Worm (Caenorhabditis elegans) whole organism, L3 larva: ENCODE results near the gene C14C6.6.

Source experiments
- R02D3.7 ChIP-seq: fragments of 150-350 bp; optimal IDR thresholded peaks from 2 replicates; lab custom pipeline; 2014; ENCODE audit warnings: missing biosample characterization, missing genetic modification characterization
- ZK546.5 ChIP-seq: sonication (generic microtip); optimal IDR thresholded peaks from 2 replicates; lab custom pipeline; 2017; ENCODE audit warnings: missing biosample characterization, missing genetic modification characterization
- aly-2 ChIP-seq: fragments of 150-350 bp; optimal IDR thresholded peaks from 2 replicates; lab custom pipeline; 2014; ENCODE audit warnings: missing biosample characterization, missing genetic modification characterization
- ama-1 ChIP-seq: fragments of 150-350 bp; optimal IDR thresholded peaks from 2 replicates; lab custom pipeline; 2018
- ceh-16 ChIP-seq: sonication (generic microtip); optimal IDR thresholded peaks from 2 replicates; lab custom pipeline; 2017; ENCODE audit warnings: missing biosample characterization, missing genetic modification characterization
- ceh-28 ChIP-seq: fragments of 150-350 bp; optimal IDR thresholded peaks from 2 replicates; lab custom pipeline; 2014; ENCODE audit warnings: missing biosample characterization, missing genetic modification reagents, missing genetic modification characterization
- ceh-9 ChIP-seq: sonication (generic microtip); optimal IDR thresholded peaks from 2 replicates; lab custom pipeline; 2018; ENCODE audit warnings: missing biosample characterization, missing genetic modification characterization
- egl-27 ChIP-seq: sonication (generic microtip); optimal IDR thresholded peaks from 4 replicates; lab custom pipeline; 2017; ENCODE audit warnings: missing biosample characterization, missing genetic modification reagents, missing genetic modification characterization
- egl-5 ChIP-seq: fragments of 150-350 bp; optimal IDR thresholded peaks from 2 replicates; lab custom pipeline; 2017; ENCODE audit warnings: missing biosample characterization, missing genetic modification reagents, missing genetic modification characterization, inconsistent platforms
- elt-1 ChIP-seq: fragments of 150-350 bp; optimal IDR thresholded peaks from 2 replicates; lab custom pipeline; 2014; ENCODE audit warnings: missing biosample characterization, missing genetic modification characterization
- elt-2 ChIP-seq: sonication (generic microtip); optimal IDR thresholded peaks from 2 replicates; lab custom pipeline; 2016; ENCODE audit warnings: missing genetic modification reagents, mild to moderate bottlenecking, missing genetic modification characterization, missing compliant biosample characterization
- fkh-10 ChIP-seq: sonication (generic microtip); optimal IDR thresholded peaks from 2 replicates; lab custom pipeline; 2017; ENCODE audit warnings: missing biosample characterization, missing genetic modification reagents, missing genetic modification characterization
- fkh-2 ChIP-seq: fragments of 150-350 bp; optimal IDR thresholded peaks from 2 replicates; lab custom pipeline; 2014; ENCODE audit warnings: missing biosample characterization, missing genetic modification reagents, missing genetic modification characterization
- fos-1 ChIP-seq: fragments of 150-350 bp; optimal IDR thresholded peaks from 2 replicates; lab custom pipeline; 2014; ENCODE audit warnings: missing biosample characterization, missing genetic modification characterization
- hmg-11 ChIP-seq: sonication (generic microtip); optimal IDR thresholded peaks from 2 replicates; lab custom pipeline; 2016; ENCODE audit warnings: missing genetic modification characterization, missing compliant biosample characterization
- jun-1 ChIP-seq: fragments of 150-350 bp; optimal IDR thresholded peaks from 2 replicates; lab custom pipeline; 2014; ENCODE audit warnings: missing biosample characterization, missing genetic modification reagents, missing genetic modification characterization
- lin-39 ChIP-seq: fragments of 150-350 bp; optimal IDR thresholded peaks from 2 replicates; lab custom pipeline; 2018; ENCODE audit warnings: missing biosample characterization, missing genetic modification reagents, missing genetic modification characterization
- lsy-12 ChIP-seq: sonication (generic microtip); optimal IDR thresholded peaks from 2 replicates; lab custom pipeline; 2016; ENCODE audit warnings: mild to moderate bottlenecking, missing genetic modification characterization, missing compliant biosample characterization
- mdl-1 ChIP-seq: fragments of 150-350 bp; optimal IDR thresholded peaks from 2 replicates; lab custom pipeline; 2014; ENCODE audit warnings: missing biosample characterization, missing genetic modification characterization
- mml-1 ChIP-seq: fragments of 150-350 bp; sonication (generic microtip); optimal IDR thresholded peaks from 3 replicates; lab custom pipeline; 2014; ENCODE audit warnings: missing biosample characterization, missing genetic modification characterization
- nfya-1 ChIP-seq: sonication (generic microtip); optimal IDR thresholded peaks from 2 replicates; lab custom pipeline; 2017; ENCODE audit warnings: missing genetic modification characterization, mild to moderate bottlenecking, missing compliant biosample characterization, antibody characterized with exemption, moderate library complexity; ENCODE audit not compliant: insufficient read depth
- nhr-12 ChIP-seq: fragments of 150-350 bp; optimal IDR thresholded peaks from 2 replicates; lab custom pipeline; 2014; ENCODE audit warnings: missing biosample characterization, missing genetic modification characterization
- nhr-23 ChIP-seq: fragments of 150-350 bp; optimal IDR thresholded peaks from 2 replicates; lab custom pipeline; 2014; ENCODE audit warnings: missing biosample characterization, missing genetic modification reagents, missing genetic modification characterization
- nhr-237 ChIP-seq: fragments of 150-350 bp; optimal IDR thresholded peaks from 2 replicates; lab custom pipeline; 2014; ENCODE audit warnings: missing biosample characterization, missing genetic modification characterization
- nhr-25 ChIP-seq: sonication (generic microtip); optimal IDR thresholded peaks from 2 replicates; lab custom pipeline; 2017; ENCODE audit warnings: missing biosample characterization, missing genetic modification characterization
- nhr-28 ChIP-seq: fragments of 150-350 bp; optimal IDR thresholded peaks from 2 replicates; lab custom pipeline; 2014; ENCODE audit warnings: missing biosample characterization, missing genetic modification characterization
- nhr-43 ChIP-seq: sonication (generic microtip); optimal IDR thresholded peaks from 2 replicates; lab custom pipeline; 2016; ENCODE audit warnings: mild to moderate bottlenecking, missing genetic modification characterization, missing compliant biosample characterization; ENCODE audit not compliant: poor library complexity, severe bottlenecking
- nhr-67 ChIP-seq: fragments of 150-350 bp; optimal IDR thresholded peaks from 2 replicates; lab custom pipeline; 2014; ENCODE audit warnings: missing biosample characterization, missing genetic modification characterization
- nhr-76 ChIP-seq: fragments of 150-350 bp; sonication (generic microtip); optimal IDR thresholded peaks from 5 replicates; lab custom pipeline; 2014; ENCODE audit warnings: missing biosample characterization, missing genetic modification characterization
- nhr-77 ChIP-seq: fragments of 150-350 bp; optimal IDR thresholded peaks from 2 replicates; lab custom pipeline; 2014; ENCODE audit warnings: missing biosample characterization, missing genetic modification characterization
- pqm-1 ChIP-seq: fragments of 150-350 bp; optimal IDR thresholded peaks from 2 replicates; lab custom pipeline; 2017; ENCODE audit warnings: missing biosample characterization, missing genetic modification characterization, inconsistent platforms
- sea-2 ChIP-seq: fragments of 150-350 bp; sonication (generic microtip); optimal IDR thresholded peaks from 4 replicates; lab custom pipeline; 2014; ENCODE audit warnings: missing biosample characterization, missing genetic modification reagents, missing genetic modification characterization
- skn-1 ChIP-seq: fragments of 150-350 bp; optimal IDR thresholded peaks from 2 replicates; lab custom pipeline; 2014; ENCODE audit warnings: missing biosample characterization, missing genetic modification characterization
- snpc-4 ChIP-seq: fragments of 150-350 bp; optimal IDR thresholded peaks from 2 replicates; lab custom pipeline; 2014; ENCODE audit warnings: missing biosample characterization, missing genetic modification characterization
- tbx-2 ChIP-seq: sonication (generic microtip); optimal IDR thresholded peaks from 2 replicates; lab custom pipeline; 2016; ENCODE audit warnings: mild to moderate bottlenecking, missing genetic modification characterization, missing compliant biosample characterization
- unc-39 ChIP-seq: sonication (generic microtip); optimal IDR thresholded peaks from 4 replicates; lab custom pipeline; 2017; ENCODE audit warnings: missing biosample characterization, missing genetic modification characterization
- unc-62 ChIP-seq: fragments of 150-350 bp; sonication (generic microtip); optimal IDR thresholded peaks from 4 replicates; lab custom pipeline; 2014; ENCODE audit warnings: missing biosample characterization, missing genetic modification reagents, missing genetic modification characterization
- ztf-11 ChIP-seq: fragments of 150-350 bp; optimal IDR thresholded peaks from 2 replicates; lab custom pipeline; 2014; ENCODE audit warnings: missing biosample characterization, missing genetic modification characterization
- ztf-4 ChIP-seq: fragments of 150-350 bp; optimal IDR thresholded peaks from 2 replicates; lab custom pipeline; 2014; ENCODE audit warnings: missing biosample characterization, missing genetic modification characterization

Gene C14C6.6

DNA sequence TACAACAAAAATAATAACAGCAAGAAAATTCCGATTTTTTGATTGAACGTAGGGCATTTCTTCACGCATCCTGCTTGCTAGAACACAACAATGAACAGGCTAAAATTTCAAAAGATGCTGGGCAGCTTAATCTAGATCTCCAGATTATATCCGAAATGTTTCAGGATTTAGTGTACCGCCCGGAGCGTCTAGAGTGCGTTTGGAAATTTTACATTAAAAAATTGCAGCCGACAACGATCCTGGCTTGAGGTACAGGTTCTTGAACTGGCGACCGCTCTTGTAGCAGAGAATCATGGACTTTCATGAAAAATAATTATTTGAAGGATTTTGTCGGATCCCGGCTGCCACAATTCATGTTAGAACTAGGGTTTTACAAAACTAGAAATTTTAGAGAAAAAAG is at the start of gene C14C6.6:
Gene C14C6.6, minus strand, starts transcription at position 101 of the 400 bp plus-strand sequence.
- no peak for TF ChIP-seq unc-62 (GFP tag; lab: Kevin White, UChicago)
- no peak for TF ChIP-seq nhr-43
- no peak for TF ChIP-seq hmg-11
- TF ChIP-seq jun-1 (tag; lab: Kevin White, UChicago): no peak
- no peak for TF ChIP-seq elt-2 (tag; lab: Kevin White, UChicago)
- no peak for TF ChIP-seq lsy-12 (tag; lab: Kevin White, UChicago)
- TF ChIP-seq nhr-77: no peak
- TF ChIP-seq tbx-2 (tag; lab: Kevin White, UChicago): no peak
- no peak for TF ChIP-seq nhr-28
- TF ChIP-seq fos-1: no peak
- TF ChIP-seq ceh-28 (tag; lab: Kevin White, UChicago): no peak
- no peak for TF ChIP-seq unc-39 (tag; lab: Kevin White, UChicago)
- TF ChIP-seq ceh-16 (tag; lab: Kevin White, UChicago): no peak
- TF ChIP-seq nhr-76 (tag; lab: Kevin White, UChicago): no peak

ce11 chrV:596923-597322 is 49.0 kb upstream of the C14C6.6 start:
- peak; percentile 40 for TF ChIP-seq nhr-25 (tag; lab: Kevin White, UChicago)
- peak; percentile 88 for TF ChIP-seq elt-1 (tag; lab: Kevin White, UChicago)
- no peak for TF ChIP-seq skn-1
- no peak for TF ChIP-seq ztf-11 (tag; lab: Kevin White, UChicago)
- TF ChIP-seq nhr-23 (tag; lab: Kevin White, UChicago): peak; percentile 59
- TF ChIP-seq nhr-76 (tag; lab: Kevin White, UChicago): no peak
- no peak for TF ChIP-seq nhr-67
- no peak for TF ChIP-seq egl-27 (tag; lab: Kevin White, UChicago)
- TF ChIP-seq, all 47 proteins: peak for 3

DNA sequence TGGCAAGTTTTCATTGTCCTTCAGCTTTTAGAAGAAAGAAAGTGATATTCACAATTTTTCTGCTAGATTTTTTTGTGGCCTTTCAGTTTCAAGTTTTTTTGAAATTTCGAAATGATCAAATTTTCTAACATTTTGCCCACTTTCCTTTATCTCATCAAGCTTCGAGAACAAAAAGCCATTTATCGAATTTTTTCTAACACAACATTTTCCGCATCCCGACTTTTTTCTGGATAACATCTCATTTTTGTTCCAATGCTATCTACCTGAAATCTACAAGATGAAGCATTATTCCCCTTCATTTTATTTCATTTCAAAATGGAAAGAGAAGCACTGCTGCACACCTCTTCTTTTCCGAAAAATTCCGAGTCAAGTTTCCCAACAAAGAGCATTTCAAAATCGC is 45.1 kb upstream of the C14C6.6 start, which contains the start of gene ZK488.5:
Gene ZK488.5, plus strand, starts transcription at position 301 of the 400 bp plus-strand sequence.
- TF ChIP-seq ama-1 (no peak), tbx-2 (tag; lab: Kevin White, UChicago) (no peak), elt-2 (tag; lab: Kevin White, UChicago) (no peak), aly-2 (tag; lab: Kevin White, UChicago) (no peak), ztf-4 (tag; lab: Kevin White, UChicago) (no peak), lsy-12 (tag; lab: Kevin White, UChicago) (no peak), egl-5 (tag; lab: Kevin White, UChicago) (no peak), nhr-67 (no peak), ZK546.5 (tag; lab: Kevin White, UChicago) (no peak), mdl-1 (no peak), fkh-10 (GFP tag; lab: Kevin White, UChicago) (no peak), nhr-43 (no peak), nfya-1 (no peak), R02D3.7 (tag; lab: Kevin White, UChicago) (no peak), sea-2 (GFP tag; lab: Kevin White, UChicago) (no peak), snpc-4 (tag; lab: Kevin White, UChicago) (no peak), lin-39 (tag; lab: Kevin White, UChicago) (no peak), nhr-12 (tag; lab: Kevin White, UChicago) (no peak), ztf-11 (tag; lab: Kevin White, UChicago) (no peak), pqm-1 (tag; lab: Kevin White, UChicago) (no peak)

ce11 chrV:590182-590581 is 42.3 kb upstream of the C14C6.6 start, which contains the start of gene ZK488.6:
Gene ZK488.6 (plus strand): TSS chrV:590482.
- TF ChIP-seq ceh-9 (tag; lab: Kevin White, UChicago) (no peak), nhr-67 (no peak), hmg-11 (no peak), ama-1 (no peak), R02D3.7 (tag; lab: Kevin White, UChicago) (no peak), mml-1 (tag; lab: Kevin White, UChicago) (no peak), unc-39 (tag; lab: Kevin White, UChicago) (no peak), ztf-11 (tag; lab: Kevin White, UChicago) (no peak), nhr-237 (no peak), fkh-2 (tag; lab: Kevin White, UChicago) (no peak), skn-1 (no peak), nhr-12 (tag; lab: Kevin White, UChicago) (no peak), fos-1 (no peak), nhr-77 (no peak), nfya-1 (no peak)
- TF ChIP-seq, all 47 proteins: peak for 0
